Worm (Caenorhabditis elegans) whole organism, young adult: Measurements from ENCODE around the gene C55B6.7.

Experiments
- B0261.1 ChIP-seq: sonication (generic microtip); optimal IDR thresholded peaks from 2 replicates; lab custom pipeline; 2016; ENCODE audit warnings: mild to moderate bottlenecking, missing genetic modification characterization, moderate library complexity, missing compliant biosample characterization
- F10E7.11 ChIP-seq: sonication (generic microtip); optimal IDR thresholded peaks from 2 replicates; lab custom pipeline; 2017; ENCODE audit warnings: mild to moderate bottlenecking, missing genetic modification characterization, moderate library complexity, missing compliant biosample characterization
- F22D6.2 ChIP-seq: sonication (generic microtip); optimal IDR thresholded peaks from 2 replicates; lab custom pipeline; 2016; ENCODE audit warnings: mild to moderate bottlenecking, missing genetic modification characterization, missing compliant biosample characterization
- F37B4.10 ChIP-seq: fragments of 200-800 bp; sonication (Bioruptor generic); IDR thresholded peaks from 2 replicates; pipeline ENCODE4 v1.3.6; 2022; ENCODE audit warnings: missing genetic modification characterization, missing compliant biosample characterization
- F52B5.7 ChIP-seq: sonication (generic microtip); optimal IDR thresholded peaks from 2 replicates; lab custom pipeline; 2016; ENCODE audit warnings: mild to moderate bottlenecking, missing genetic modification characterization, missing compliant biosample characterization
- Y53G8AR.9 ChIP-seq: fragments of 200-800 bp; sonication (Bioruptor generic); conservative IDR thresholded peaks from 2 replicates; pipeline ENCODE4 v1.3.6; 2022; ENCODE audit warnings: missing genetic modification reagents, missing genetic modification characterization, missing compliant biosample characterization
- aptf-2 ChIP-seq: fragments of 200-800 bp; sonication (Bioruptor generic); conservative IDR thresholded peaks from 2 replicates; pipeline ENCODE4 v1.3.6; 2022; ENCODE audit warnings: missing genetic modification reagents, missing genetic modification characterization, missing compliant biosample characterization
- aptf-3 ChIP-seq: fragments of 200-800 bp; sonication (Bioruptor generic); IDR thresholded peaks from 2 replicates; pipeline ENCODE4 v1.3.6; 2022; ENCODE audit warnings: missing genetic modification characterization, missing compliant biosample characterization
- athp-1 ChIP-seq: sonication (generic microtip); optimal IDR thresholded peaks from 2 replicates; lab custom pipeline; 2017; ENCODE audit warnings: mild to moderate bottlenecking, missing genetic modification characterization, missing compliant biosample characterization
- attf-5 ChIP-seq: fragments of 200-800 bp; sonication (Bioruptor generic); optimal IDR thresholded peaks from 2 replicates; lab custom pipeline; 2018; ENCODE audit warnings: mild to moderate bottlenecking, missing genetic modification characterization, missing compliant biosample characterization
- bed-2 ChIP-seq: fragments of 200-800 bp; sonication (Bioruptor generic); IDR thresholded peaks from 2 replicates; pipeline ENCODE4 v1.3.6; 2022; ENCODE audit warnings: missing genetic modification reagents, missing genetic modification characterization, missing compliant biosample characterization
- cebp-2 ChIP-seq: fragments of 200-800 bp; sonication (Bioruptor generic); IDR thresholded peaks from 2 replicates; pipeline ENCODE4 v1.3.6; 2022; ENCODE audit warnings: missing genetic modification characterization, missing compliant biosample characterization
- dox-1 ChIP-seq: fragments of 200-800 bp; sonication (Bioruptor generic); IDR thresholded peaks from 2 replicates; pipeline ENCODE4 v1.3.6; 2022; ENCODE audit warnings: missing genetic modification reagents, missing genetic modification characterization, missing compliant biosample characterization
- efl-1 ChIP-seq: fragments of 150-350 bp; optimal IDR thresholded peaks from 2 replicates; lab custom pipeline; 2014; ENCODE audit warnings: missing biosample characterization, missing genetic modification reagents, missing genetic modification characterization
- ets-4 ChIP-seq: fragments of 200-800 bp; sonication (Bioruptor generic); optimal IDR thresholded peaks from 2 replicates; lab custom pipeline; 2018; ENCODE audit warnings: mild to moderate bottlenecking, missing genetic modification characterization, missing compliant biosample characterization
- gei-17 ChIP-seq: fragments of 200-800 bp; sonication (Bioruptor generic); optimal IDR thresholded peaks from 2 replicates; lab custom pipeline; 2018; ENCODE audit warnings: mild to moderate bottlenecking, missing genetic modification characterization, missing compliant biosample characterization
- hlh-12 ChIP-seq: sonication (generic microtip); optimal IDR thresholded peaks from 2 replicates; lab custom pipeline; 2016; ENCODE audit warnings: missing genetic modification characterization, missing compliant biosample characterization
- hmg-1.2 ChIP-seq: fragments of 200-800 bp; sonication (Bioruptor generic); IDR thresholded peaks from 2 replicates; pipeline ENCODE4 v1.3.6; 2022; ENCODE audit warnings: missing genetic modification reagents, missing genetic modification characterization, missing compliant biosample characterization
- hsf-1 ChIP-seq: fragments of 200-800 bp; sonication (Bioruptor generic); IDR thresholded peaks from 2 replicates; pipeline ENCODE4 v1.3.6; 2022; ENCODE audit warnings: missing genetic modification reagents, missing genetic modification characterization, missing compliant biosample characterization
- lag-1 ChIP-seq: fragments of 200-800 bp; sonication (Bioruptor generic); IDR thresholded peaks from 2 replicates; pipeline ENCODE4 v1.3.6; 2022; ENCODE audit warnings: missing genetic modification reagents, missing genetic modification characterization, missing compliant biosample characterization
- let-607 ChIP-seq, 2 experiments: fragments of 200-800 bp in 1 of 2; sonication (Bioruptor generic) in 1 of 2; sonication (generic microtip) in 1 of 2; optimal IDR thresholded peaks; 2 replicates each; lab custom pipeline; 2016 to 2018; ENCODE audit warnings: mild to moderate bottlenecking in 2 of 2, missing compliant biosample characterization in 2 of 2, missing genetic modification characterization in 2 of 2, moderate library complexity in 2 of 2, missing genotype in 1 of 2
- madf-3 ChIP-seq: fragments of 200-800 bp; sonication (Bioruptor generic); IDR thresholded peaks from 2 replicates; pipeline ENCODE4 v1.3.6; 2022; ENCODE audit warnings: missing genetic modification reagents, missing genetic modification characterization, missing compliant biosample characterization
- madf-6 ChIP-seq: fragments of 200-800 bp; sonication (Bioruptor generic); IDR thresholded peaks from 2 replicates; pipeline ENCODE4 v1.3.6; 2022; ENCODE audit warnings: missing genetic modification reagents, missing genetic modification characterization, missing compliant biosample characterization
- madf-8 ChIP-seq: fragments of 200-800 bp; sonication (Bioruptor generic); conservative IDR thresholded peaks from 2 replicates; pipeline ENCODE4 v1.3.6; 2022; ENCODE audit warnings: missing genetic modification reagents, missing genetic modification characterization, missing compliant biosample characterization
- mcd-1 ChIP-seq: fragments of 200-800 bp; sonication (Bioruptor generic); IDR thresholded peaks from 2 replicates; pipeline ENCODE4 v1.3.6; 2022; ENCODE audit warnings: missing genetic modification reagents, missing genetic modification characterization, missing compliant biosample characterization
- mes-4 ChIP-seq: sonication (generic microtip); optimal IDR thresholded peaks from 2 replicates; lab custom pipeline; 2016; ENCODE audit warnings: missing genotype, missing genetic modification characterization, missing compliant biosample characterization
- nfya-1 ChIP-seq: sonication (generic microtip); optimal IDR thresholded peaks from 2 replicates; lab custom pipeline; 2017; ENCODE audit warnings: antibody characterized with exemption, missing compliant biosample characterization, missing genetic modification characterization, borderline replicate concordance; ENCODE audit not compliant: insufficient read depth
- nfya-2 ChIP-seq: fragments of 200-800 bp; sonication (Bioruptor generic); IDR thresholded peaks from 2 replicates; pipeline ENCODE4 v1.3.6; 2022; ENCODE audit warnings: missing genetic modification reagents, missing genetic modification characterization, missing compliant biosample characterization
- nhr-80 ChIP-seq: sonication (generic microtip); optimal IDR thresholded peaks from 2 replicates; lab custom pipeline; 2016; ENCODE audit warnings: missing genetic modification characterization, missing compliant biosample characterization
- pha-4 ChIP-seq: fragments of 150-350 bp; sonication (generic microtip); optimal IDR thresholded peaks from 2 replicates; lab custom pipeline; 2014; ENCODE audit warnings: missing biosample characterization, missing genetic modification reagents, missing genetic modification characterization
- sptf-2 ChIP-seq: fragments of 200-800 bp; sonication (Bioruptor generic); optimal IDR thresholded peaks from 2 replicates; lab custom pipeline; 2018; ENCODE audit warnings: mild to moderate bottlenecking, missing genetic modification characterization, missing compliant biosample characterization
- tbx-9 ChIP-seq: sonication (generic microtip); optimal IDR thresholded peaks from 2 replicates; lab custom pipeline; 2016; ENCODE audit warnings: borderline replicate concordance, missing genetic modification characterization, inconsistent platforms, missing compliant biosample characterization
- xnd-1 ChIP-seq: sonication (generic microtip); optimal IDR thresholded peaks from 2 replicates; lab custom pipeline; 2016; ENCODE audit warnings: missing genotype, missing genetic modification reagents, missing genetic modification characterization, missing compliant biosample characterization
- zfh-2 ChIP-seq: fragments of 200-800 bp; sonication (Bioruptor generic); conservative IDR thresholded peaks from 2 replicates; pipeline ENCODE4 v1.3.6; 2022; ENCODE audit warnings: missing genetic modification reagents, missing genetic modification characterization, missing compliant biosample characterization
- ztf-22 ChIP-seq: fragments of 200-800 bp; sonication (Bioruptor generic); optimal IDR thresholded peaks from 2 replicates; lab custom pipeline; 2018; ENCODE audit warnings: mild to moderate bottlenecking, missing genetic modification characterization, moderate library complexity, missing compliant biosample characterization

The C55B6.7 gene

ce11 chrX:7200475-7200874, 8.7 kb upstream of the C55B6.7 start (continued):
- TF ChIP-seq nfya-1 (tag; lab: Kevin White, UChicago) = no peak
- peak; percentile 44 for TF ChIP-seq ets-4 (GFP tag; lab: Kevin White, UChicago)
- TF ChIP-seq dox-1 = no peak
- no peak for TF ChIP-seq xnd-1 (tag; lab: Kevin White, UChicago)

DNA sequence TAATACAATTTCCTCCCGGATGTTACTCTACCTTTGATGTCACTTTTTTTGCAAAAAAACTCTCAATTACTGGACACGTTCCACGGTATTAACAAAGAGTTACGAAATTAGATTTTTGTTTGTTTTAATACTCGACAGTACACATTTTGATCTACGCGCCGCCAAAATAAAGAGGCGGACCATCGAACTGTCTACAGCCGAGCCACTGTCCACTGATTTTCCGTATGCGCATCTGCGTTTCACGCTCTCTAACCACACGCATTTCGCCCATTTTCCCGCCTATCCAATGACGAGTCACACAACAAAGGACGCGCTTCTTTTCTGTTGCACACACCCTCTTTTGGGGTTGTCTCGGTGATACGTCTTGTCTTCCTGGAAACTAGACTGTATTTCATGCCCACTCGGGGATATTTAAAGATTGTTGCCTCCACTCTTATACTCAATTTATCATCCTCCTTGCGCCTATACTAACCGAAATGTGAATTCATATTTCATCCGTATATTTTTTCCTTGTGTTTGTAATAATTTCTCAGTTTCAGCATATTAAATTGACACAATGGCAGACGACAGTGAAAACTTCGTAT, 8.1 kb upstream of the C55B6.7 start, which contains the start of gene C55B6.1:
Gene C55B6.1 (plus strand): TSS at position 534 of the 584 bp plus-strand sequence.
- TF ChIP-seq mes-4 (tag; lab: Kevin White, UChicago) = no peak
- no peak for TF ChIP-seq aptf-3 (GFP tag; lab: Robert Waterston, UW)
- TF ChIP-seq gei-17 = no peak
- TF ChIP-seq sptf-2 (GFP tag; lab: Kevin White, UChicago) = no peak
- TF ChIP-seq cebp-2 (GFP tag; lab: Robert Waterston, UW) = no peak
- no peak for TF ChIP-seq mcd-1 (GFP tag; lab: Robert Waterston, UW)
- TF ChIP-seq ztf-22 (GFP tag; lab: Kevin White, UChicago) = no peak
- TF ChIP-seq bed-2 (GFP tag; lab: Robert Waterston, UW) = no peak
- 0 out of 2 replicates have a peak, but pooled peaks have one; percentile 26 for TF ChIP-seq hsf-1 (GFP tag; lab: Robert Waterston, UW)
- no peak for TF ChIP-seq B0261.1
- no peak for TF ChIP-seq F22D6.2 (tag; lab: Kevin White, UChicago)
- TF ChIP-seq Y53G8AR.9 (GFP tag; lab: Robert Waterston, UW) = no peak
- TF ChIP-seq madf-3 (GFP tag; lab: Robert Waterston, UW) = no peak
- no peak for TF ChIP-seq athp-1 (tag; lab: Kevin White, UChicago)
- TF ChIP-seq efl-1 = peak; percentile 36
- peak; percentile 49 for TF ChIP-seq hmg-1.2
- no peak for TF ChIP-seq lag-1 (GFP tag; lab: Robert Waterston, UW)
- TF ChIP-seq madf-8 (GFP tag; lab: Robert Waterston, UW) = peak; percentile 22
- no peak for TF ChIP-seq F52B5.7 (tag; lab: Kevin White, UChicago)
- peak; percentile 40; the same call in 1 of the 2 replicates for TF ChIP-seq dox-1
- TF ChIP-seq F10E7.11 (tag; lab: Kevin White, UChicago) = no peak
- TF ChIP-seq tbx-9 (tag; lab: Kevin White, UChicago) = no peak
- no peak for TF ChIP-seq nfya-2
- no peak for TF ChIP-seq hlh-12 (tag; lab: Kevin White, UChicago)
- TF ChIP-seq aptf-2 = 0 out of 2 replicates have a peak, but pooled peaks have one; percentile 18
- peak; percentile 39; the same call in 1 of the 2 replicates for TF ChIP-seq madf-6 (GFP tag; lab: Robert Waterston, UW)
- no peak for TF ChIP-seq F37B4.10 (GFP tag; lab: Robert Waterston, UW)
- TF ChIP-seq pha-4 (tag; lab: Kevin White, UChicago) = no peak
- TF ChIP-seq, all 124 proteins: peak for 7

DNA sequence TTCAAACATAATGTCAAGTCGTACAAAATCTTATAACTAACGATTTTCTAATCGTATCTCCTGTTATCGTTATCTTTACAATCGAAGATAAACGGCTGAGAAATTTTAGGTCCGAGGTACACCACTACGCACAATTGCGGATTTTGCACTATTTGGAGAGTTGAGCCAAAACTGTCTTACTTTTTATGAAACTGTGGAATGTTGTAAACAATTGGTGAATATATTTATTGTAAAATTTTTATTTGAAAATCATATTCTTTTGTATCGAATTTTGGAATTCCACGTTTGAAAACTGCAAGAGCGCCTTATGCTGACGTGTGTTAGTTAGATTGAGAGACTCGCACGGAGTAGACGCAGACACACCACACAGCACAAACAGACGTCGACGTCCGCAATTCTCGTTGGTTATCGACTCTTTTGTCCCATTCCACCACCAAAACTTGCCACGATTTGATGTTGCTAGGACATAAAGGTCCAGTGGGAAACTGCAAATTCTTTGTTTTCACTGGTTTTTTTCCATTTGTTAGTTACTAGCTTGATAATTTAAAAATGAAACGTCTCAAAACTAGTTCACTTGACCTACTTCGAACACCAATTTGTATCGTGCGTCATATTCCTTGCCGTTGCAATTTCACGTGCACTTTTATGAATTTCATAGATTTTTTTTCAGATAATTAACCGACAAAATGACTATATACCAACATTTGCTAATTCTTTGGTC, 2.3 kb upstream of the C55B6.7 start, which contains the start of gene dnj-7:
Gene dnj-7 (plus strand): TSS at position 671 of the 721 bp plus-strand sequence.
- TF ChIP-seq zfh-2 = no peak
- TF ChIP-seq let-607 (tag; optimal IDR thresholded peaks at IDR 0.05; lab: Kevin White, UChicago) = peak; percentile 81 to 86
- peak; percentile 36; the same call in 1 of the 2 replicates for TF ChIP-seq hmg-1.2
- peak; percentile 55 for TF ChIP-seq nhr-80 (tag; lab: Kevin White, UChicago)
- peak; percentile 49 for TF ChIP-seq attf-5 (GFP tag; lab: Kevin White, UChicago)
